Fruit fly (Drosophila melanogaster) whole organism, pupa: Measurements from ENCODE around the gene CG14135.

Experiments
- CG10348 ChIP-seq: fragments of 200-800 bp; sonication (Bioruptor generic); IDR thresholded peaks from 2 replicates; pipeline ENCODE4 v1.3.6; 2022; ENCODE audit warnings: missing biosample characterization, missing genetic modification characterization
- CG12605 ChIP-seq: fragments of 200-800 bp; sonication (Bioruptor generic); IDR thresholded peaks from 2 replicates; pipeline ENCODE4 v1.3.6; 2022; ENCODE audit warnings: missing biosample characterization, missing genetic modification characterization
- CG14655 ChIP-seq: fragments of 200-800 bp; sonication (Bioruptor generic); optimal IDR thresholded peaks from 3 replicates; lab custom pipeline; 2017; ENCODE audit warnings: mild to moderate bottlenecking, missing biosample characterization, missing genetic modification reagents, missing genetic modification characterization
- CG32121 ChIP-seq: fragments of 200-800 bp; sonication (Bioruptor generic); IDR thresholded peaks from 2 replicates; pipeline ENCODE4 v1.3.6; 2022; ENCODE audit warnings: missing biosample characterization, missing genetic modification characterization
- CG8159 ChIP-seq: fragments of 200-800 bp; sonication (Bioruptor generic); optimal IDR thresholded peaks from 3 replicates; lab custom pipeline; 2018; ENCODE audit warnings: missing biosample characterization, mild to moderate bottlenecking, missing genetic modification characterization, moderate library complexity
- CG8301 ChIP-seq: fragments of 200-800 bp; sonication (Bioruptor generic); optimal IDR thresholded peaks from 2 replicates; lab custom pipeline; 2018; ENCODE audit warnings: missing biosample characterization, mild to moderate bottlenecking, missing genetic modification characterization
- CG9948 ChIP-seq: fragments of 200-800 bp; sonication (Bioruptor generic); optimal IDR thresholded peaks from 2 replicates; lab custom pipeline; 2018; ENCODE audit warnings: missing biosample characterization, mild to moderate bottlenecking, missing genetic modification characterization, moderate library complexity
- D1 ChIP-seq: fragments of 200-800 bp; sonication (Bioruptor generic); optimal IDR thresholded peaks from 2 replicates; lab custom pipeline; 2018; ENCODE audit warnings: missing biosample characterization, mild to moderate bottlenecking, missing genetic modification characterization, moderate library complexity
- Ets98B ChIP-seq: fragments of 200-800 bp; sonication (Bioruptor generic); IDR thresholded peaks from 2 replicates; pipeline ENCODE4 v1.3.6; 2022; ENCODE audit warnings: missing biosample characterization, missing genetic modification characterization
- Pif1A ChIP-seq: fragments of 200-800 bp; sonication (Bioruptor generic); optimal IDR thresholded peaks from 3 replicates; lab custom pipeline; 2016; ENCODE audit warnings: missing biosample characterization, missing genetic modification characterization
- Snoo ChIP-seq: fragments of 200-800 bp; sonication (Bioruptor generic); optimal IDR thresholded peaks from 3 replicates; lab custom pipeline; 2017; ENCODE audit warnings: missing biosample characterization, mild to moderate bottlenecking, missing genetic modification characterization, inconsistent platforms
- fd96Ca ChIP-seq: fragments of 200-800 bp; sonication (Bioruptor generic); IDR thresholded peaks from 3 replicates; pipeline ENCODE4 v1.3.6; 2022; ENCODE audit warnings: missing biosample characterization, missing genetic modification characterization
- rn ChIP-seq: fragments of 200-800 bp; sonication (Bioruptor generic); IDR thresholded peaks from 2 replicates; pipeline ENCODE4 v1.3.6; 2022; ENCODE audit warnings: missing biosample characterization, missing genetic modification characterization

DNA sequence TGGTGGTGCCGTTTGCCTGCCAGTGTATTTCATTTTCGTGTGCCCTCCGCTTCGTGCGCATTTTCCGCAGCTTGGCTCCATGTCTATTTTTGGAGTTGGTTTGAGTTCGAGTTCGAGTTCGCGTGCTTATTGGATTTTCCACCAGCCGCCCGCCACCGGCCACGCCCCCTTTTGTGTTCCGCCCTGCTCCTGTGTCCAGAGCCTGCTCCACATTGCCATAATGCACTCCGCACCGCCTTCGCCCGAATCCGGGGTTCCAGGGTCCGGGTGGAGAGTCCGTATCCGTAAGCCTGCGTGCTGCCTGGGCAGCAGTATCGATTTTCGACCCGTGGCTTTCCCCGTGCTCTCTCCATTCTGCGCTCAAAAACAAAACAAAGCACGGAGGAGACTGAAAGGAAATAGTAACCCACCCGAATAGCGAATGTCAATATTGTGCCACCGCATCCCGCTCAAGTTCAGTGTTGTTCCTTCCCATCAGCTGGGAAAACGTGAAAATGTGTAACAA, 13.0 kb upstream of the CG14135 start:
- TF ChIP-seq rn (GFP tag; lab: Robert Waterston, UW), result no peak
- no peak for TF ChIP-seq CG10348
- TF ChIP-seq CG8301, result no peak
- no peak for TF ChIP-seq fd96Ca
- TF ChIP-seq Ets98B (GFP tag; lab: Robert Waterston, UW), result no peak
- no peak for TF ChIP-seq CG8159 (tag; lab: Kevin White, UChicago)
- TF ChIP-seq D1 (tag; lab: Kevin White, UChicago), result no peak
- no peak for TF ChIP-seq CG12605 (GFP tag; lab: Robert Waterston, UW)
- TF ChIP-seq CG14655 (GFP tag; lab: Kevin White, UChicago), result no peak
- no peak for TF ChIP-seq CG32121 (GFP tag; lab: Robert Waterston, UW)
- no peak for TF ChIP-seq Snoo (tag; lab: Kevin White, UChicago)
- TF ChIP-seq Pif1A (GFP tag; lab: Kevin White, UChicago), result no peak
- TF ChIP-seq CG9948, result no peak
